Fruit fly (Drosophila melanogaster): ENCODE measurements around the gene alph.

Gene alph

dm6 chr3R:29549945-29550344 is 41.7 kb upstream of the alph start (continued):
- no peak for TF ChIP-seq CG9705 (GFP tag; optimal IDR thresholded peaks at IDR 0.05)
- TF ChIP-seq dl (GFP tag; optimal IDR thresholded peaks at IDR 0.05; ENCODE audit: insufficient read depth in 1 of 2, partially characterized antibody in 2 of 2) = no peak
- TF ChIP-seq dmrt93B (GFP tag; optimal IDR thresholded peaks at IDR 0.05) = no peak
- peak; percentile 29 for TF ChIP-seq fru (GFP tag; optimal IDR thresholded peaks at IDR 0.05)

- TF ChIP-seq br (GFP tag; optimal IDR thresholded peaks at IDR 0.05) = no peak
- TF ChIP-seq ey (GFP tag; optimal IDR thresholded peaks at IDR 0.05) = no peak
- no peak for TF ChIP-seq CG9705 (GFP tag; optimal IDR thresholded peaks at IDR 0.05)
- TF ChIP-seq dmrt93B (GFP tag; optimal IDR thresholded peaks at IDR 0.05) = no peak
- TF ChIP-seq sage (GFP tag; optimal IDR thresholded peaks at IDR 0.05) = no peak
- no peak for TF ChIP-seq GATAd (GFP tag; optimal IDR thresholded peaks at IDR 0.05)
- TF ChIP-seq rgr (GFP tag; optimal IDR thresholded peaks at IDR 0.05) = no peak
- TF ChIP-seq Rel (GFP tag; optimal IDR thresholded peaks at IDR 0.05) = no peak
- no peak for TF ChIP-seq Rel (tag; optimal IDR thresholded peaks at IDR 0.05)
- no peak for TF ChIP-seq psq (GFP tag; optimal IDR thresholded peaks at IDR 0.05)
- no peak for TF ChIP-seq CrebA (GFP tag; optimal IDR thresholded peaks at IDR 0.05; ENCODE audit: borderline replicate concordance)
Observed at dm6 chr3R:29550735-29551134, 40.9 kb upstream of the alph start.

- no peak for TF ChIP-seq Sp1 (GFP tag; optimal IDR thresholded peaks at IDR 0.05)
- no peak for TF ChIP-seq sv (GFP tag; optimal IDR thresholded peaks at IDR 0.05)
- TF ChIP-seq ey (GFP tag; optimal IDR thresholded peaks at IDR 0.05) = no peak
- no peak for TF ChIP-seq dl (GFP tag; optimal IDR thresholded peaks at IDR 0.05; ENCODE audit: insufficient read depth in 1 of 2, partially characterized antibody in 2 of 2)
- TF ChIP-seq OdsH (GFP tag; optimal IDR thresholded peaks at IDR 0.05) = no peak
- TF ChIP-seq rgr (GFP tag; optimal IDR thresholded peaks at IDR 0.05) = no peak
- TF ChIP-seq lola (GFP tag; optimal IDR thresholded peaks at IDR 0.05) = no peak
- no peak for TF ChIP-seq Hr83 (GFP tag; optimal IDR thresholded peaks at IDR 0.05; ENCODE audit: poor library complexity, severe bottlenecking)
- TF ChIP-seq Vsx2 (GFP tag; optimal IDR thresholded peaks at IDR 0.05; ENCODE audit: partially characterized antibody) = no peak
- no peak for TF ChIP-seq Myc (optimal IDR thresholded peaks at IDR 0.05)
- no peak for TF ChIP-seq dsf (GFP tag; optimal IDR thresholded peaks at IDR 0.05; ENCODE audit: borderline replicate concordance)
- no peak for TF ChIP-seq sage (GFP tag; optimal IDR thresholded peaks at IDR 0.05)
- TF ChIP-seq pan (optimal IDR thresholded peaks at IDR 0.05) = no peak
- TF ChIP-seq jim (GFP tag; optimal IDR thresholded peaks at IDR 0.05) = no peak
- no peak for TF ChIP-seq usp (GFP tag; optimal IDR thresholded peaks at IDR 0.05)
- no peak for TF ChIP-seq Rel (GFP tag; optimal IDR thresholded peaks at IDR 0.05)
- no peak for TF ChIP-seq Rel (tag; optimal IDR thresholded peaks at IDR 0.05)
- no peak for TF ChIP-seq CG9705 (GFP tag; optimal IDR thresholded peaks at IDR 0.05)
- TF ChIP-seq h (GFP tag; optimal IDR thresholded peaks at IDR 0.05) = no peak
- no peak for TF ChIP-seq fru (GFP tag; optimal IDR thresholded peaks at IDR 0.05)
- no peak for TF ChIP-seq GATAd (GFP tag; optimal IDR thresholded peaks at IDR 0.05)
Observed at dm6 chr3R:29552830-29553583, 38.6 kb upstream of the alph start.

- TF ChIP-seq lola (GFP tag; optimal IDR thresholded peaks at IDR 0.05) (no peak), Abd-B (GFP tag; optimal IDR thresholded peaks at IDR 0.05) (no peak), GATAd (GFP tag; optimal IDR thresholded peaks at IDR 0.05) (no peak), Vsx2 (GFP tag; optimal IDR thresholded peaks at IDR 0.05; ENCODE audit: partially characterized antibody) (peak; percentile 64), Dif (GFP tag; optimal IDR thresholded peaks at IDR 0.05; ENCODE audit: partially characterized antibody) (peak; percentile 24), OdsH (GFP tag; optimal IDR thresholded peaks at IDR 0.05) (peak; percentile 21), Sp1 (GFP tag; optimal IDR thresholded peaks at IDR 0.05) (no peak), psq (GFP tag; optimal IDR thresholded peaks at IDR 0.05) (peak; percentile 34), CrebA (GFP tag; optimal IDR thresholded peaks at IDR 0.05; ENCODE audit: borderline replicate concordance) (no peak), Jra (GFP tag; optimal IDR thresholded peaks at IDR 0.05) (no peak), ey (GFP tag; optimal IDR thresholded peaks at IDR 0.05) (no peak), Rel (GFP tag; optimal IDR thresholded peaks at IDR 0.05) (no peak), Rel (tag; optimal IDR thresholded peaks at IDR 0.05) (peak; percentile 14), Hnf4 (GFP tag; optimal IDR thresholded peaks at IDR 0.05) (no peak), dl (GFP tag; optimal IDR thresholded peaks at IDR 0.05; ENCODE audit: insufficient read depth in 1 of 2, partially characterized antibody in 2 of 2) (peak; percentile 52 to 61), h (GFP tag; optimal IDR thresholded peaks at IDR 0.05) (peak; percentile 28), dsf (GFP tag; optimal IDR thresholded peaks at IDR 0.05; ENCODE audit: borderline replicate concordance) (no peak), woc (GFP tag; optimal IDR thresholded peaks at IDR 0.05) (no peak), Dfd (GFP tag; optimal IDR thresholded peaks at IDR 0.05) (no peak), CG9705 (GFP tag; optimal IDR thresholded peaks at IDR 0.05) (no peak), foxo (GFP tag; optimal IDR thresholded peaks at IDR 0.05) (peak in 1 of 2 experiments; percentile 12), Myc (optimal IDR thresholded peaks at IDR 0.05) (peak; percentile 35), pan (optimal IDR thresholded peaks at IDR 0.05) (no peak), HLH106 (tag; optimal IDR thresholded peaks at IDR 0.05) (no peak), jim (GFP tag; optimal IDR thresholded peaks at IDR 0.05) (no peak), Hr78 (GFP tag; optimal IDR thresholded peaks at IDR 0.05) (no peak), sage (GFP tag; optimal IDR thresholded peaks at IDR 0.05) (no peak), usp (GFP tag; optimal IDR thresholded peaks at IDR 0.05) (no peak), rgr (GFP tag; optimal IDR thresholded peaks at IDR 0.05) (peak; percentile 13), tai (GFP tag; optimal IDR thresholded peaks at IDR 0.05) (no peak), CG32264 (GFP tag; optimal IDR thresholded peaks at IDR 0.05) (no peak), Hr83 (GFP tag; optimal IDR thresholded peaks at IDR 0.05; ENCODE audit: poor library complexity, severe bottlenecking) (peak; percentile 68), Mio (GFP tag; optimal IDR thresholded peaks at IDR 0.05) (no peak), fru (GFP tag; optimal IDR thresholded peaks at IDR 0.05) (no peak), brk (GFP tag; optimal IDR thresholded peaks at IDR 0.05) (peak; percentile 21)
Observed at dm6 chr3R:29556003-29556467, 35.6 kb upstream of the alph start, which contains the start of gene Dr. TSS of gene Dr (plus strand) at chr3R:29556386.

Measured in whole organism, wandering third instar larva.